Worm (Caenorhabditis elegans) whole organism, mixed stage, embryonic: ENCODE results near the gene K09C6.9.

Source experiments
- bed-3 ChIP-seq: fragments of 200-800 bp; sonication (Bioruptor generic); optimal IDR thresholded peaks from 3 replicates; lab custom pipeline; 2018; ENCODE audit warnings: mild to moderate bottlenecking, missing genetic modification characterization, moderate library complexity, missing compliant biosample characterization
- blmp-1 ChIP-seq: fragments of 150-350 bp; optimal IDR thresholded peaks from 2 replicates; lab custom pipeline; 2014; ENCODE audit warnings: missing biosample characterization, missing genetic modification characterization
- ceh-39 ChIP-seq: fragments of 150-350 bp; optimal IDR thresholded peaks from 2 replicates; lab custom pipeline; 2014; ENCODE audit warnings: missing biosample characterization, missing genetic modification characterization
- ceh-43 ChIP-seq: fragments of 200-800 bp; sonication (Bioruptor generic); optimal IDR thresholded peaks from 2 replicates; lab custom pipeline; 2018; ENCODE audit warnings: mild to moderate bottlenecking, missing genetic modification characterization, moderate library complexity, missing compliant biosample characterization
- ceh-83 ChIP-seq: fragments of 200-800 bp; sonication (Bioruptor generic); optimal IDR thresholded peaks from 2 replicates; lab custom pipeline; 2018; ENCODE audit warnings: mild to moderate bottlenecking, missing genetic modification characterization, missing compliant biosample characterization
- ces-1 ChIP-seq: fragments of 150-350 bp; optimal IDR thresholded peaks from 2 replicates; lab custom pipeline; 2014; ENCODE audit warnings: missing biosample characterization, missing genetic modification reagents, missing genetic modification characterization
- drap-1 ChIP-seq: fragments of 200-800 bp; sonication (Bioruptor generic); optimal IDR thresholded peaks from 3 replicates; lab custom pipeline; 2018; ENCODE audit warnings: mild to moderate bottlenecking, missing genetic modification characterization, missing compliant biosample characterization
- elt-1 ChIP-seq: sonication (generic microtip); optimal IDR thresholded peaks from 2 replicates; lab custom pipeline; 2017; ENCODE audit warnings: missing genetic modification characterization, mild to moderate bottlenecking, missing compliant biosample characterization, antibody characterized with exemption, moderate library complexity, borderline replicate concordance; ENCODE audit not compliant: insufficient read depth
- elt-3 ChIP-seq: fragments of 150-350 bp; optimal IDR thresholded peaks from 2 replicates; lab custom pipeline; 2014; ENCODE audit warnings: missing biosample characterization, missing genetic modification characterization
- flh-1 ChIP-seq: fragments of 200-800 bp; sonication (Bioruptor generic); optimal IDR thresholded peaks from 2 replicates; lab custom pipeline; 2018; ENCODE audit warnings: mild to moderate bottlenecking, missing genetic modification characterization, moderate library complexity, missing compliant biosample characterization
- ham-2 ChIP-seq: fragments of 200-800 bp; sonication (Bioruptor generic); optimal IDR thresholded peaks from 2 replicates; lab custom pipeline; 2018; ENCODE audit warnings: mild to moderate bottlenecking, missing genetic modification characterization, missing compliant biosample characterization
- hlh-1 ChIP-seq: fragments of 150-350 bp; optimal IDR thresholded peaks from 2 replicates; lab custom pipeline; 2014; ENCODE audit warnings: missing biosample characterization, missing genetic modification reagents, missing genetic modification characterization
- lin-13 ChIP-seq: fragments of 150-350 bp; optimal IDR thresholded peaks from 2 replicates; lab custom pipeline; 2014; ENCODE audit warnings: missing biosample characterization, missing genetic modification characterization
- lin-32 ChIP-seq: fragments of 200-800 bp; sonication (Bioruptor generic); optimal IDR thresholded peaks from 2 replicates; lab custom pipeline; 2018; ENCODE audit warnings: mild to moderate bottlenecking, missing genetic modification characterization, missing compliant biosample characterization
- lsy-2 ChIP-seq: fragments of 150-350 bp; optimal IDR thresholded peaks from 2 replicates; lab custom pipeline; 2014; ENCODE audit warnings: missing biosample characterization, missing genetic modification characterization
- mab-5 ChIP-seq: fragments of 150-350 bp; optimal IDR thresholded peaks from 2 replicates; lab custom pipeline; 2014; ENCODE audit warnings: missing biosample characterization, missing genetic modification characterization
- mep-1 ChIP-seq: fragments of 150-350 bp; optimal IDR thresholded peaks from 2 replicates; lab custom pipeline; 2017; ENCODE audit warnings: missing biosample characterization, missing genetic modification reagents, missing genetic modification characterization, inconsistent platforms
- mls-2 ChIP-seq: sonication (generic microtip); optimal IDR thresholded peaks from 2 replicates; lab custom pipeline; 2016; ENCODE audit warnings: mild to moderate bottlenecking, missing genetic modification characterization, moderate library complexity, missing compliant biosample characterization
- nhr-12 ChIP-seq: fragments of 150-350 bp; optimal IDR thresholded peaks from 2 replicates; lab custom pipeline; 2014; ENCODE audit warnings: missing biosample characterization, missing genetic modification characterization
- nhr-2 ChIP-seq: fragments of 150-350 bp; optimal IDR thresholded peaks from 2 replicates; lab custom pipeline; 2014; ENCODE audit warnings: missing biosample characterization, missing genetic modification characterization
- nhr-237 ChIP-seq: fragments of 150-350 bp; optimal IDR thresholded peaks from 2 replicates; lab custom pipeline; 2014; ENCODE audit warnings: missing biosample characterization, missing genetic modification characterization
- nhr-28 ChIP-seq: fragments of 150-350 bp; optimal IDR thresholded peaks from 2 replicates; lab custom pipeline; 2014; ENCODE audit warnings: missing biosample characterization, missing genetic modification characterization
- nhr-76 ChIP-seq: sonication (generic microtip); optimal IDR thresholded peaks from 2 replicates; lab custom pipeline; 2017; ENCODE audit warnings: missing biosample characterization, missing genetic modification characterization
- pha-4 ChIP-seq: fragments of 150-350 bp; optimal IDR thresholded peaks from 2 replicates; lab custom pipeline; 2018; ENCODE audit warnings: missing biosample characterization, missing genetic modification reagents, missing genetic modification characterization
- sem-2 ChIP-seq: fragments of 200-800 bp; sonication (Bioruptor generic); optimal IDR thresholded peaks from 2 replicates; lab custom pipeline; 2018; ENCODE audit warnings: mild to moderate bottlenecking, missing genetic modification characterization, missing compliant biosample characterization
- snpc-4 ChIP-seq: fragments of 150-350 bp; optimal IDR thresholded peaks from 2 replicates; lab custom pipeline; 2014; ENCODE audit warnings: missing biosample characterization, missing genetic modification characterization
- sptf-1 ChIP-seq: sonication (generic microtip); optimal IDR thresholded peaks from 2 replicates; lab custom pipeline; 2017; ENCODE audit warnings: mild to moderate bottlenecking, missing genetic modification characterization, moderate library complexity, missing compliant biosample characterization
- tbx-8 ChIP-seq: fragments of 200-800 bp; sonication (Bioruptor generic); optimal IDR thresholded peaks from 2 replicates; lab custom pipeline; 2018; ENCODE audit warnings: mild to moderate bottlenecking, missing genetic modification characterization, moderate library complexity, missing compliant biosample characterization
- unc-120 ChIP-seq: sonication (generic microtip); optimal IDR thresholded peaks from 2 replicates; lab custom pipeline; 2017; ENCODE audit warnings: missing genetic modification characterization, missing compliant biosample characterization; ENCODE audit not compliant: poor library complexity, severe bottlenecking
- unc-39 ChIP-seq: fragments of 150-350 bp; optimal IDR thresholded peaks from 2 replicates; lab custom pipeline; 2014; ENCODE audit warnings: missing biosample characterization, missing genetic modification characterization
- unc-62 ChIP-seq: fragments of 150-350 bp; optimal IDR thresholded peaks from 2 replicates; lab custom pipeline; 2014; ENCODE audit warnings: missing biosample characterization, missing genetic modification reagents, missing genetic modification characterization
- zip-8 ChIP-seq: fragments of 150-350 bp; optimal IDR thresholded peaks from 2 replicates; lab custom pipeline; 2014; ENCODE audit warnings: missing biosample characterization, missing genetic modification characterization
- ztf-11 ChIP-seq: fragments of 150-350 bp; optimal IDR thresholded peaks from 2 replicates; lab custom pipeline; 2014; ENCODE audit warnings: missing biosample characterization, missing genetic modification characterization

Gene K09C6.9

ce11 chrV:878567-878966, 23.7 kb upstream of the K09C6.9 start, which contains the start of gene T02B11.8:
Gene T02B11.8 (minus strand): TSS chrV:878667.
- no peak for TF ChIP-seq ces-1 (GFP tag; lab: Kevin White, UChicago)
- TF ChIP-seq blmp-1 (tag; lab: Kevin White, UChicago), result no peak
- no peak for TF ChIP-seq hlh-1
- TF ChIP-seq ceh-39, result no peak
- no peak for TF ChIP-seq unc-39 (tag; lab: Kevin White, UChicago)
- TF ChIP-seq ceh-83 (GFP tag; lab: Kevin White, UChicago), result no peak
- no peak for TF ChIP-seq sem-2 (GFP tag; lab: Kevin White, UChicago)
- TF ChIP-seq nhr-2, result no peak
- no peak for TF ChIP-seq elt-3
- no peak for TF ChIP-seq mls-2
- TF ChIP-seq unc-120 (tag; lab: Kevin White, UChicago), result no peak
- TF ChIP-seq flh-1 (GFP tag; lab: Kevin White, UChicago), result no peak
- no peak for TF ChIP-seq nhr-12
- TF ChIP-seq tbx-8 (GFP tag; lab: Kevin White, UChicago), result no peak
- TF ChIP-seq sptf-1 (tag; lab: Kevin White, UChicago), result no peak

- TF ChIP-seq zip-8 (tag; lab: Kevin White, UChicago) (no peak), lin-32 (GFP tag; lab: Kevin White, UChicago) (no peak), lsy-2 (tag; lab: Kevin White, UChicago) (no peak), elt-3 (no peak), ham-2 (GFP tag; lab: Kevin White, UChicago) (no peak), pha-4 (tag; lab: Kevin White, UChicago) (no peak), unc-39 (tag; lab: Kevin White, UChicago) (no peak), nhr-28 (tag; lab: Kevin White, UChicago) (no peak), nhr-12 (no peak), drap-1 (GFP tag; lab: Kevin White, UChicago) (no peak), ceh-43 (GFP tag; lab: Kevin White, UChicago) (no peak), flh-1 (GFP tag; lab: Kevin White, UChicago) (no peak), sem-2 (GFP tag; lab: Kevin White, UChicago) (no peak), nhr-76 (tag; lab: Kevin White, UChicago) (no peak), mls-2 (no peak), ces-1 (GFP tag; lab: Kevin White, UChicago) (no peak)
Observed at ce11 chrV:875945-876344, 21.1 kb upstream of the K09C6.9 start, which contains the start of gene T02B11.9. Gene T02B11.9 (plus strand): TSS chrV:876245.

- no peak for TF ChIP-seq nhr-76 (tag; lab: Kevin White, UChicago)
- no peak for TF ChIP-seq unc-62 (GFP tag; lab: Kevin White, UChicago)
- no peak for TF ChIP-seq lin-13 (tag; lab: Kevin White, UChicago)
- no peak for TF ChIP-seq ham-2 (GFP tag; lab: Kevin White, UChicago)
- no peak for TF ChIP-seq nhr-2
- TF ChIP-seq ces-1 (GFP tag; lab: Kevin White, UChicago), result no peak
- TF ChIP-seq ceh-39, result no peak
- TF ChIP-seq sem-2 (GFP tag; lab: Kevin White, UChicago), result no peak
- no peak for TF ChIP-seq nhr-237
- no peak for TF ChIP-seq hlh-1
- no peak for TF ChIP-seq unc-39 (tag; lab: Kevin White, UChicago)
- TF ChIP-seq unc-120 (tag; lab: Kevin White, UChicago), result no peak
- TF ChIP-seq sptf-1 (tag; lab: Kevin White, UChicago), result no peak
- no peak for TF ChIP-seq mep-1 (tag; lab: Kevin White, UChicago)
- TF ChIP-seq bed-3 (GFP tag; lab: Kevin White, UChicago), result no peak
- TF ChIP-seq nhr-12, result no peak
- no peak for TF ChIP-seq mab-5 (tag; lab: Kevin White, UChicago)
- TF ChIP-seq zip-8 (tag; lab: Kevin White, UChicago), result no peak
- no peak for TF ChIP-seq elt-1 (tag; lab: Kevin White, UChicago)
Observed at ce11 chrV:871029-871428, 16.2 kb upstream of the K09C6.9 start, which contains the start of gene T02B11.4. Gene T02B11.4 (minus strand): TSS chrV:871129.

ce11 chrV:866729-867128, 11.9 kb upstream of the K09C6.9 start, which contains the start of gene T02B11.3:
Gene T02B11.3 (minus strand): TSS chrV:866829.
- TF ChIP-seq ztf-11 (tag; lab: Kevin White, UChicago), result no peak
- no peak for TF ChIP-seq lin-32 (GFP tag; lab: Kevin White, UChicago)
- no peak for TF ChIP-seq lsy-2 (tag; lab: Kevin White, UChicago)
- TF ChIP-seq hlh-1, result no peak
- no peak for TF ChIP-seq drap-1 (GFP tag; lab: Kevin White, UChicago)
- TF ChIP-seq ham-2 (GFP tag; lab: Kevin White, UChicago), result no peak
- TF ChIP-seq nhr-12, result no peak
- no peak for TF ChIP-seq sem-2 (GFP tag; lab: Kevin White, UChicago)
- TF ChIP-seq snpc-4, result no peak
- TF ChIP-seq lin-13 (tag; lab: Kevin White, UChicago), result no peak
- no peak for TF ChIP-seq mep-1 (tag; lab: Kevin White, UChicago)
- TF ChIP-seq ceh-43 (GFP tag; lab: Kevin White, UChicago), result no peak
- no peak for TF ChIP-seq mab-5 (tag; lab: Kevin White, UChicago)
- TF ChIP-seq nhr-2, result no peak
- TF ChIP-seq nhr-76 (tag; lab: Kevin White, UChicago), result no peak
- no peak for TF ChIP-seq ceh-83 (GFP tag; lab: Kevin White, UChicago)
- TF ChIP-seq unc-120 (tag; lab: Kevin White, UChicago), result no peak
